ENCODE assay signal across 1 worm cellular context in the genomic region with DNA sequence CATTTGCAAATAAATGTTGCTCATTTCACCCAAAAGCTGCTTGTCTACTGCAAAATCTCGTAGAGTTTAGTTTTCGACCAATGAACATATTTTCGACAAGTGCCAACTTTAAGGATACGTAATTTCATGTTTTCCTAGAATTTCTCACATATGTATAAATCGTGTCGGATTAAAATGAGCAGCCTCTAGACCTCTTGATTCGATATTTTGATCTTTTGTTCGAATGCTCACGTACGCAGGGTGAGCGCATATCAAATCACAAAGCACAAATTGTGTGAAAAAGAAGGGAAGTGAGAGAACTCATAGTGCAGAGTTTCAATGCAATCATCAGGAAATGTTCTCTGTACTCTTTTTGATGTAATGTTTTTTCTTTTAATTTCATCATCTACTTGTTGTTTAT.
TF ChIP-seq lines count a peak whose summit lies in the region.

No protein-coding gene starts in this region.

TF ChIP-seq in whole organism, L1 larva, 84 proteins besides CTCF, POLR2A, EP300 and RAD21 (continued from another document):
- peak; percentile 50 for TF ChIP-seq lin-14 (GFP tag; optimal IDR thresholded peaks at IDR 0.05; lab: Kevin White, UChicago)
- TF ChIP-seq mdl-1 (tag; optimal IDR thresholded peaks at IDR 0.05; lab: Kevin White, UChicago): no peak
- TF ChIP-seq egl-27 (tag; optimal IDR thresholded peaks at IDR 0.05; lab: Kevin White, UChicago): no peak
- no peak for TF ChIP-seq unc-130 (tag; optimal IDR thresholded peaks at IDR 0.05; lab: Kevin White, UChicago)
- peak in 1 of 2 experiments; percentile 11 for TF ChIP-seq efl-1 (optimal IDR thresholded peaks at IDR 0.05; lab: Kevin White, UChicago)
- TF ChIP-seq efl-1 (GFP tag; optimal IDR thresholded peaks at IDR 0.05 in 1 of 2; lab: Kevin White, UChicago): no peak
- TF ChIP-seq C04F5.9 (tag; optimal IDR thresholded peaks at IDR 0.05; lab: Kevin White, UChicago): no peak
- no peak for TF ChIP-seq nhr-90 (tag; optimal IDR thresholded peaks at IDR 0.05; lab: Kevin White, UChicago; ENCODE audit: poor library complexity)
- no peak for TF ChIP-seq rnt-1 (tag; optimal IDR thresholded peaks at IDR 0.05; lab: Kevin White, UChicago)
- TF ChIP-seq nhr-12 (tag; optimal IDR thresholded peaks at IDR 0.05; lab: Kevin White, UChicago): no peak
- TF ChIP-seq ceh-88 (GFP tag; IDR thresholded peaks at IDR 0.05; lab: Robert Waterston, UW): no peak
- TF ChIP-seq skn-1 (tag; optimal IDR thresholded peaks at IDR 0.05; lab: Kevin White, UChicago): no peak
- TF ChIP-seq lin-35 (GFP tag; optimal IDR thresholded peaks at IDR 0.05; lab: Kevin White, UChicago): no peak
- peak; percentile 17 for TF ChIP-seq swsn-7 (tag; optimal IDR thresholded peaks at IDR 0.05; lab: Kevin White, UChicago)
- TF ChIP-seq mef-2 (tag; optimal IDR thresholded peaks at IDR 0.05; lab: Kevin White, UChicago): no peak
- TF ChIP-seq ceh-90 (tag; optimal IDR thresholded peaks at IDR 0.05; lab: Kevin White, UChicago): no peak
- TF ChIP-seq ztf-4 (tag; optimal IDR thresholded peaks at IDR 0.05; lab: Kevin White, UChicago): no peak
- no peak for TF ChIP-seq isw-1 (GFP tag; IDR thresholded peaks at IDR 0.05; lab: Robert Waterston, UW)
- no peak for TF ChIP-seq unc-30 (tag; optimal IDR thresholded peaks at IDR 0.05; lab: Kevin White, UChicago)
- no peak for TF ChIP-seq snu-23 (GFP tag; optimal IDR thresholded peaks at IDR 0.05; lab: Kevin White, UChicago)
- TF ChIP-seq dpl-1 (GFP tag; optimal IDR thresholded peaks at IDR 0.05; lab: Kevin White, UChicago): no peak
- no peak for TF ChIP-seq Y116A8C.19 (tag; optimal IDR thresholded peaks at IDR 0.05; lab: Kevin White, UChicago; ENCODE audit: borderline replicate concordance)
- no peak for TF ChIP-seq ceh-63 (GFP tag; optimal IDR thresholded peaks at IDR 0.05; lab: Kevin White, UChicago)
- peak; percentile 21 for TF ChIP-seq fkh-10 (GFP tag; optimal IDR thresholded peaks at IDR 0.05; lab: Kevin White, UChicago)
- no peak for TF ChIP-seq zag-1 (tag; optimal IDR thresholded peaks at IDR 0.05; lab: Kevin White, UChicago)
- no peak for TF ChIP-seq zip-4 (GFP tag; optimal IDR thresholded peaks at IDR 0.05; lab: Kevin White, UChicago)
- TF ChIP-seq pax-3 (tag; optimal IDR thresholded peaks at IDR 0.05; lab: Kevin White, UChicago): peak; percentile 13
- TF ChIP-seq fkh-4 (tag; optimal IDR thresholded peaks at IDR 0.05; lab: Kevin White, UChicago; ENCODE audit: borderline replicate concordance): no peak
- TF ChIP-seq aly-2 (tag; optimal IDR thresholded peaks at IDR 0.05; lab: Kevin White, UChicago): no peak
- no peak for TF ChIP-seq unc-98 (GFP tag; IDR thresholded peaks at IDR 0.05; lab: Robert Waterston, UW)
- TF ChIP-seq lin-15B (tag; optimal IDR thresholded peaks at IDR 0.05; lab: Kevin White, UChicago): no peak
- TF ChIP-seq lir-3 (tag; optimal IDR thresholded peaks at IDR 0.05; lab: Kevin White, UChicago; ENCODE audit: poor library complexity): no peak
- no peak for TF ChIP-seq hlh-17 (GFP tag; optimal IDR thresholded peaks at IDR 0.05; lab: Kevin White, UChicago; ENCODE audit: borderline replicate concordance)
- no peak for TF ChIP-seq nhr-77 (tag; optimal IDR thresholded peaks at IDR 0.05; lab: Kevin White, UChicago)
- peak; percentile 9 for TF ChIP-seq fos-1 (tag; optimal IDR thresholded peaks at IDR 0.05; lab: Kevin White, UChicago)
- peak; percentile 73 for TF ChIP-seq nhr-47 (tag; optimal IDR thresholded peaks at IDR 0.05; lab: Kevin White, UChicago)
- TF ChIP-seq mab-9 (GFP tag; IDR thresholded peaks at IDR 0.05; lab: Robert Waterston, UW): no peak
- no peak for TF ChIP-seq sptf-1 (tag; optimal IDR thresholded peaks at IDR 0.05; lab: Kevin White, UChicago)
- peak; percentile 32 for TF ChIP-seq jun-1 (tag; optimal IDR thresholded peaks at IDR 0.05; lab: Kevin White, UChicago)
- TF ChIP-seq nhr-20 (tag; optimal IDR thresholded peaks at IDR 0.05; lab: Kevin White, UChicago): peak; percentile 80
- no peak for TF ChIP-seq nhr-28 (tag; optimal IDR thresholded peaks at IDR 0.05; lab: Kevin White, UChicago)
- peak; percentile 72 for TF ChIP-seq dsc-1 (tag; optimal IDR thresholded peaks at IDR 0.05; lab: Kevin White, UChicago)
- TF ChIP-seq lin-39 (tag; optimal IDR thresholded peaks at IDR 0.05; lab: Kevin White, UChicago): no peak
- TF ChIP-seq sup-37 (GFP tag; optimal IDR thresholded peaks at IDR 0.05; lab: Kevin White, UChicago): no peak
- TF ChIP-seq ama-1 (optimal IDR thresholded peaks at IDR 0.05; lab: Kevin White, UChicago): no peak
- TF ChIP-seq alr-1 (tag; optimal IDR thresholded peaks at IDR 0.05; lab: Kevin White, UChicago; ENCODE audit: borderline replicate concordance): no peak
- peak; percentile 40 for TF ChIP-seq irx-1 (tag; optimal IDR thresholded peaks at IDR 0.05; lab: Kevin White, UChicago)
- no peak for TF ChIP-seq nhr-76 (tag; optimal IDR thresholded peaks at IDR 0.05; lab: Kevin White, UChicago)
- TF ChIP-seq tlp-1 (tag; optimal IDR thresholded peaks at IDR 0.05; lab: Kevin White, UChicago): no peak
- TF ChIP-seq aha-1 (tag; optimal IDR thresholded peaks at IDR 0.05; lab: Kevin White, UChicago): no peak
- TF ChIP-seq unc-86 (tag; optimal IDR thresholded peaks at IDR 0.05; lab: Kevin White, UChicago): no peak
- TF ChIP-seq mep-1 (tag; optimal IDR thresholded peaks at IDR 0.05; lab: Kevin White, UChicago): no peak
- TF ChIP-seq tbx-2 (tag; optimal IDR thresholded peaks at IDR 0.05; lab: Kevin White, UChicago): no peak
- TF ChIP-seq nhr-237 (tag; optimal IDR thresholded peaks at IDR 0.05; lab: Kevin White, UChicago): no peak
- no peak for TF ChIP-seq elt-3 (tag; optimal IDR thresholded peaks at IDR 0.05; lab: Kevin White, UChicago)
- no peak for TF ChIP-seq F16B12.6 (tag; optimal IDR thresholded peaks at IDR 0.05; lab: Kevin White, UChicago)
- TF ChIP-seq nhr-11 (tag; optimal IDR thresholded peaks at IDR 0.05; lab: Kevin White, UChicago): no peak
- TF ChIP-seq efl-3 (GFP tag; optimal IDR thresholded peaks at IDR 0.05; lab: Kevin White, UChicago): no peak
- no peak for TF ChIP-seq elt-2 (tag; optimal IDR thresholded peaks at IDR 0.05; lab: Kevin White, UChicago)
- TF ChIP-seq unc-62 (GFP tag; optimal IDR thresholded peaks at IDR 0.05; lab: Kevin White, UChicago): no peak
- TF ChIP-seq nhr-84 (tag; optimal IDR thresholded peaks at IDR 0.05; lab: Kevin White, UChicago): no peak
- no peak for TF ChIP-seq lin-13 (GFP tag; optimal IDR thresholded peaks at IDR 0.05; lab: Kevin White, UChicago)
- TF ChIP-seq fkh-8 (tag; optimal IDR thresholded peaks at IDR 0.05; lab: Kevin White, UChicago): peak; percentile 89
- peak; percentile 53 for TF ChIP-seq egl-13 (tag; optimal IDR thresholded peaks at IDR 0.05; lab: Kevin White, UChicago)
- TF ChIP-seq ztf-11 (tag; optimal IDR thresholded peaks at IDR 0.05; lab: Kevin White, UChicago): no peak
- TF ChIP-seq nhr-71 (tag; optimal IDR thresholded peaks at IDR 0.05; lab: Kevin White, UChicago): peak; percentile 90
- no peak for TF ChIP-seq blmp-1 (tag; optimal IDR thresholded peaks at IDR 0.05; lab: Kevin White, UChicago)
